Worm (Caenorhabditis elegans) whole organism, L4 larva: ENCODE measurements around the gene F43C1.7.
A peak's percentile ranks its signal among the peaks of the same experiment; 100 is the strongest.

ENCODE experiments used
- D1046.2 ChIP-seq: fragments of 200-800 bp; sonication (Bioruptor generic); IDR thresholded peaks from 2 replicates; pipeline ENCODE4 v1.3.6; 2022; ENCODE audit warnings: missing genetic modification characterization, missing compliant biosample characterization
- T26A8.4 ChIP-seq: fragments of 200-800 bp; sonication (Bioruptor generic); IDR thresholded peaks from 2 replicates; pipeline ENCODE4 v1.3.6; 2022; ENCODE audit warnings: missing genetic modification characterization, missing compliant biosample characterization
- Y105C5A.15 ChIP-seq: fragments of 200-800 bp; sonication (Bioruptor generic); IDR thresholded peaks from 2 replicates; pipeline ENCODE4 v1.3.6; 2022; ENCODE audit warnings: missing genetic modification characterization, missing compliant biosample characterization
- Y48G9A.11 ChIP-seq: fragments of 200-800 bp; sonication (Bioruptor generic); IDR thresholded peaks from 2 replicates; pipeline ENCODE4 v1.3.6; 2022; ENCODE audit warnings: missing genetic modification reagents, missing genetic modification characterization, missing compliant biosample characterization
- Y75B8A.6 ChIP-seq: fragments of 200-800 bp; sonication (Bioruptor generic); IDR thresholded peaks from 2 replicates; pipeline ENCODE4 v1.3.6; 2022; ENCODE audit warnings: missing genetic modification reagents, missing genetic modification characterization, missing compliant biosample characterization
- aha-1 ChIP-seq: fragments of 150-350 bp; peaks from one replicate; lab custom pipeline; 2014; ENCODE audit warnings: missing biosample characterization, missing genetic modification characterization
- aly-2 ChIP-seq: sonication (generic microtip); optimal IDR thresholded peaks from 2 replicates; lab custom pipeline; 2018; ENCODE audit warnings: missing biosample characterization, missing genetic modification characterization
- ceh-32 ChIP-seq: sonication (generic microtip); optimal IDR thresholded peaks from 2 replicates; lab custom pipeline; 2016; ENCODE audit warnings: mild to moderate bottlenecking, missing genetic modification characterization, missing compliant biosample characterization; ENCODE audit not compliant: poor library complexity
- ceh-44 ChIP-seq: fragments of 200-800 bp; sonication (Bioruptor generic); IDR thresholded peaks from 2 replicates; pipeline ENCODE4 v1.3.6; 2022; ENCODE audit warnings: missing genetic modification reagents, missing genetic modification characterization, missing compliant biosample characterization
- ceh-82 ChIP-seq: sonication (generic microtip); optimal IDR thresholded peaks from 2 replicates; lab custom pipeline; 2017; ENCODE audit warnings: missing biosample characterization, missing genetic modification characterization
- cey-2 ChIP-seq: sonication (generic microtip); optimal IDR thresholded peaks from 3 replicates; lab custom pipeline; 2017; ENCODE audit warnings: missing genetic modification characterization, mild to moderate bottlenecking, missing compliant biosample characterization, antibody characterized with exemption, borderline replicate concordance; ENCODE audit not compliant: insufficient read depth
- daf-12 ChIP-seq: fragments of 150-350 bp; optimal IDR thresholded peaks from 2 replicates; lab custom pipeline; 2014; ENCODE audit warnings: missing biosample characterization, missing genetic modification reagents, missing genetic modification characterization
- daf-19 ChIP-seq: fragments of 200-800 bp; sonication (Bioruptor generic); conservative IDR thresholded peaks from 2 replicates; pipeline ENCODE4 v1.3.6; 2022; ENCODE audit warnings: missing genetic modification characterization, missing compliant biosample characterization
- dmd-6 ChIP-seq: fragments of 200-800 bp; sonication (Bioruptor generic); IDR thresholded peaks from 2 replicates; pipeline ENCODE4 v1.3.6; 2022; ENCODE audit warnings: missing genetic modification reagents, missing genetic modification characterization, missing compliant biosample characterization
- dpl-1 ChIP-seq: fragments of 150-350 bp; optimal IDR thresholded peaks from 2 replicates; lab custom pipeline; 2014; ENCODE audit warnings: missing biosample characterization, missing genetic modification reagents, missing genetic modification characterization
- duxl-1 ChIP-seq: sonication (generic microtip); optimal IDR thresholded peaks from 2 replicates; lab custom pipeline; 2016; ENCODE audit warnings: mild to moderate bottlenecking, missing genetic modification characterization, moderate library complexity, missing compliant biosample characterization; ENCODE audit not compliant: poor library complexity
- egl-43 ChIP-seq: fragments of 200-800 bp; sonication (Bioruptor generic); IDR thresholded peaks from 2 replicates; pipeline ENCODE4 v1.3.6; 2022; ENCODE audit warnings: missing genetic modification reagents, missing genetic modification characterization, missing compliant biosample characterization
- gei-8 ChIP-seq: fragments of 200-800 bp; sonication (Bioruptor generic); optimal IDR thresholded peaks from 2 replicates; lab custom pipeline; 2018; ENCODE audit warnings: mild to moderate bottlenecking, missing genetic modification characterization, missing compliant biosample characterization
- hif-1 ChIP-seq, 2 experiments: sonication (generic microtip); optimal IDR thresholded peaks; 2 replicates each; lab custom pipeline; 2016 to 2017; ENCODE audit warnings: missing compliant biosample characterization in 2 of 2, missing genetic modification characterization in 2 of 2, missing genetic modification reagents in 2 of 2, missing genotype in 2 of 2, mild to moderate bottlenecking in 1 of 2
- hmg-1.1 ChIP-seq: fragments of 200-800 bp; sonication (Bioruptor generic); IDR thresholded peaks from 2 replicates; pipeline ENCODE4 v1.3.6; 2022; ENCODE audit warnings: missing genetic modification reagents, missing genetic modification characterization, missing compliant biosample characterization
- lim-7 ChIP-seq: fragments of 200-800 bp; sonication (Bioruptor generic); IDR thresholded peaks from 2 replicates; pipeline ENCODE4 v1.3.6; 2022; ENCODE audit warnings: missing genetic modification characterization, missing compliant biosample characterization
- lin-13 ChIP-seq: fragments of 150-350 bp; optimal IDR thresholded peaks from 2 replicates; lab custom pipeline; 2014; ENCODE audit warnings: missing biosample characterization, missing genetic modification reagents, missing genetic modification characterization
- lin-38 ChIP-seq: fragments of 200-800 bp; sonication (Bioruptor generic); IDR thresholded peaks from 2 replicates; pipeline ENCODE4 v1.3.6; 2022; ENCODE audit warnings: missing genetic modification reagents, missing genetic modification characterization, missing compliant biosample characterization
- lsy-2 ChIP-seq, 2 experiments: fragments of 150-350 bp in 1 of 2; sonication (generic microtip) in 1 of 2; optimal IDR thresholded peaks; 2 replicates each; lab custom pipeline; 2014 to 2017; ENCODE audit warnings: missing biosample characterization in 2 of 2, missing genetic modification characterization in 2 of 2
- madf-5 ChIP-seq, 2 experiments: fragments of 200-800 bp; sonication (Bioruptor generic); IDR thresholded peaks; 2 replicates each; pipeline ENCODE4 v1.3.6; 2022; ENCODE audit warnings: missing compliant biosample characterization in 2 of 2, missing genetic modification characterization in 2 of 2
- mdl-1 ChIP-seq, 2 experiments: fragments of 150-350 bp in 1 of 2; sonication (generic microtip) in 1 of 2; optimal IDR thresholded peaks; 2 replicates each; lab custom pipeline; 2014 to 2017; ENCODE audit warnings: missing biosample characterization in 2 of 2, missing genetic modification characterization in 2 of 2
- mdt-29 ChIP-seq: fragments of 200-800 bp; sonication (Bioruptor generic); IDR thresholded peaks from 2 replicates; pipeline ENCODE4 v1.3.6; 2022; ENCODE audit warnings: missing genetic modification reagents, missing genetic modification characterization, missing compliant biosample characterization
- mep-1 ChIP-seq: fragments of 150-350 bp; sonication (generic microtip); optimal IDR thresholded peaks from 3 replicates; lab custom pipeline; 2014; ENCODE audit warnings: missing biosample characterization, missing genetic modification characterization
- mxl-3 ChIP-seq: fragments of 200-800 bp; sonication (Bioruptor generic); optimal IDR thresholded peaks from 2 replicates; lab custom pipeline; 2018; ENCODE audit warnings: mild to moderate bottlenecking, missing genetic modification characterization, missing compliant biosample characterization
- nhr-102 ChIP-seq: sonication (generic microtip); optimal IDR thresholded peaks from 2 replicates; lab custom pipeline; 2016; ENCODE audit warnings: mild to moderate bottlenecking, missing genetic modification characterization, moderate library complexity, missing compliant biosample characterization
- nhr-11 ChIP-seq: fragments of 150-350 bp; optimal IDR thresholded peaks from 2 replicates; lab custom pipeline; 2014; ENCODE audit warnings: missing biosample characterization, missing genetic modification characterization
- nhr-111 ChIP-seq: fragments of 200-800 bp; sonication (Bioruptor generic); optimal IDR thresholded peaks from 2 replicates; lab custom pipeline; 2018; ENCODE audit warnings: mild to moderate bottlenecking, missing genetic modification characterization, missing compliant biosample characterization
- nhr-237 ChIP-seq: sonication (generic microtip); optimal IDR thresholded peaks from 2 replicates; lab custom pipeline; 2017; ENCODE audit warnings: missing biosample characterization, missing genetic modification characterization
- nhr-41 ChIP-seq: fragments of 200-800 bp; sonication (Bioruptor generic); IDR thresholded peaks from 2 replicates; pipeline ENCODE4 v1.3.6; 2022; ENCODE audit warnings: missing genetic modification reagents, missing genetic modification characterization, missing compliant biosample characterization
- nhr-48 ChIP-seq: sonication (generic microtip); optimal IDR thresholded peaks from 2 replicates; lab custom pipeline; 2016; ENCODE audit warnings: mild to moderate bottlenecking, missing genetic modification characterization, missing compliant biosample characterization
- nhr-6 ChIP-seq: fragments of 150-350 bp; optimal IDR thresholded peaks from 2 replicates; lab custom pipeline; 2014; ENCODE audit warnings: missing biosample characterization, missing genetic modification characterization
- pha-4 ChIP-seq, 2 experiments: fragments of 150-350 bp in 1 of 2; fragments of 200-800 bp in 1 of 2; sonication (Bioruptor generic) in 1 of 2; IDR thresholded peaks in 1 of 2; optimal IDR thresholded peaks in 1 of 2; 2 replicates each; pipeline versions ENCODE4 v1.3.6 to Lab custom; 2014 to 2022; ENCODE audit warnings: missing genetic modification characterization in 2 of 2, missing genetic modification reagents in 2 of 2, missing biosample characterization in 1 of 2, missing compliant biosample characterization in 1 of 2
- php-3 ChIP-seq: fragments of 200-800 bp; sonication (Bioruptor generic); IDR thresholded peaks from 2 replicates; pipeline ENCODE4 v1.3.6; 2022; ENCODE audit warnings: missing genetic modification reagents, missing genetic modification characterization, missing compliant biosample characterization
- pqm-1 ChIP-seq: sonication (generic microtip); optimal IDR thresholded peaks from 2 replicates; lab custom pipeline; 2017; ENCODE audit warnings: missing biosample characterization, missing genetic modification characterization
- rbr-2 ChIP-seq: sonication (generic microtip); optimal IDR thresholded peaks from 2 replicates; lab custom pipeline; 2016; ENCODE audit warnings: missing genotype, missing genetic modification characterization, missing compliant biosample characterization
- saeg-2 ChIP-seq: fragments of 200-800 bp; sonication (Bioruptor generic); IDR thresholded peaks from 2 replicates; pipeline ENCODE4 v1.3.6; 2022; ENCODE audit warnings: missing genetic modification reagents, missing genetic modification characterization, missing compliant biosample characterization
- set-16 ChIP-seq: fragments of 200-800 bp; sonication (Bioruptor generic); IDR thresholded peaks from 2 replicates; pipeline ENCODE4 v1.3.6; 2022; ENCODE audit warnings: missing genetic modification reagents, missing genetic modification characterization, missing compliant biosample characterization
- skn-1 ChIP-seq: fragments of 150-350 bp; optimal IDR thresholded peaks from 2 replicates; lab custom pipeline; 2014; ENCODE audit warnings: missing biosample characterization, missing genetic modification characterization
- tag-97 ChIP-seq: fragments of 200-800 bp; sonication (Bioruptor generic); IDR thresholded peaks from 2 replicates; pipeline ENCODE4 v1.3.6; 2022; ENCODE audit warnings: missing genetic modification characterization, missing compliant biosample characterization
- tra-1 ChIP-seq: fragments of 200-800 bp; sonication (Bioruptor generic); IDR thresholded peaks from 2 replicates; pipeline ENCODE4 v1.3.6; 2022; ENCODE audit warnings: missing genetic modification reagents, missing genetic modification characterization, missing compliant biosample characterization
- unc-62 ChIP-seq, 3 experiments: fragments of 150-350 bp in 1 of 3; sonication (generic microtip); optimal IDR thresholded peaks in 2 of 3; peaks in 1 of 3; 1 replicate in 1 of 3; 2 replicates in 2 of 3; lab custom pipeline; 2014 to 2017; ENCODE audit warnings: missing biosample characterization in 3 of 3, missing genetic modification characterization in 3 of 3, missing genetic modification reagents in 3 of 3, missing genotype in 1 of 3
- vab-7 ChIP-seq: fragments of 200-800 bp; sonication (Bioruptor generic); IDR thresholded peaks from 2 replicates; pipeline ENCODE4 v1.3.6; 2022; ENCODE audit warnings: missing genetic modification reagents, missing genetic modification characterization, missing compliant biosample characterization
- zag-1 ChIP-seq: fragments of 150-350 bp; optimal IDR thresholded peaks from 2 replicates; lab custom pipeline; 2014; ENCODE audit warnings: missing biosample characterization, missing genetic modification characterization
- zfp-2 ChIP-seq: sonication (generic microtip); optimal IDR thresholded peaks from 2 replicates; lab custom pipeline; 2016; ENCODE audit warnings: mild to moderate bottlenecking, missing genetic modification characterization, missing compliant biosample characterization
- zip-11 ChIP-seq: fragments of 200-800 bp; sonication (Bioruptor generic); IDR thresholded peaks from 2 replicates; pipeline ENCODE4 v1.3.6; 2022; ENCODE audit warnings: missing genetic modification characterization, missing compliant biosample characterization

The F43C1.7 gene

DNA sequence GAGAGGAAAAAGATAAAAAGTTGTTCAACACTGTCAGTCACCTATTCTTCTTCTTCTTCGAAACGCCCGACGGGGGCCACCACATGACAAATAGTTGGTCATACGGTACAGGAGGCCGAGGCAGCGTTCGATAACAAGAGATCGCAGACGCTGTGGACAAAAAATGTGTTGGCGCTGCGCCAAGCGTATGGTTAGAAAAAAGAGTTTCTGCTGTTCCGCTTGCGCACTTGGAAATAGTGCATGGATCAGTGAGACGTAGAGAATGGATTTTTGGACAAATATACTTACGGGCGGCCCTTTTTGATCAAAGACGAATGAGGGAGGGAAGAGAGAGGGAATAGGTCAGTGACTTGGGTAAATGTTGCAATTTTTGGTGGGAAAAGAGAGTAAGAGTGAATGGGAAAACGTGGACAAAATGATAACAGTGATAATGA is 42.4 kb upstream of the F43C1.7 start (continued):
- TF ChIP-seq rbr-2: peak; percentile 52
- TF ChIP-seq mdl-1 (tag; optimal IDR thresholded peaks at IDR 0.05; lab: Kevin White, UChicago): peak; percentile 35 to 89
- peak in 1 of 2 experiments; percentile 76; a peak in 1 of 4 replicates for TF ChIP-seq madf-5 (GFP tag; IDR thresholded peaks at IDR 0.05; lab: Robert Waterston, UW)
- TF ChIP-seq ceh-44 (GFP tag; lab: Robert Waterston, UW): no peak
- TF ChIP-seq lim-7 (GFP tag; lab: Robert Waterston, UW): no peak
- no peak for TF ChIP-seq nhr-237 (tag; lab: Kevin White, UChicago)
- peak; percentile 60; the same call in 1 of the 2 replicates for TF ChIP-seq nhr-41 (GFP tag; lab: Robert Waterston, UW)
- no peak for TF ChIP-seq daf-19 (GFP tag; lab: Robert Waterston, UW)
- peak; percentile 41; the same call in 1 of the 2 replicates for TF ChIP-seq lin-38 (GFP tag; lab: Robert Waterston, UW)
- TF ChIP-seq skn-1 (tag; lab: Kevin White, UChicago): no peak
- TF ChIP-seq mxl-3 (GFP tag; lab: Kevin White, UChicago): peak; percentile 92
- no peak for TF ChIP-seq aly-2 (tag; lab: Kevin White, UChicago)
- peak; percentile 70 for TF ChIP-seq T26A8.4 (GFP tag; lab: Robert Waterston, UW)
- TF ChIP-seq zip-11 (GFP tag; lab: Robert Waterston, UW): no peak
- TF ChIP-seq set-16: peak; percentile 37; the same call in 1 of the 2 replicates
- TF ChIP-seq aha-1 (tag; lab: Kevin White, UChicago): peak; percentile 87
- TF ChIP-seq hif-1 (tag; optimal IDR thresholded peaks at IDR 0.05; lab: Kevin White, UChicago): peak in 1 of 2 experiments; percentile 25
- TF ChIP-seq tra-1 (GFP tag; lab: Robert Waterston, UW): peak; percentile 65; the same call in 1 of the 2 replicates
- TF ChIP-seq ceh-32: no peak
- TF ChIP-seq dpl-1: peak; percentile 56
- peak; percentile 75 for TF ChIP-seq pqm-1 (tag; lab: Kevin White, UChicago)
- TF ChIP-seq vab-7 (GFP tag; lab: Robert Waterston, UW): no peak
- TF ChIP-seq cey-2: no peak
- peak; percentile 52 for TF ChIP-seq hmg-1.1 (GFP tag; lab: Robert Waterston, UW)
- TF ChIP-seq zfp-2 (tag; lab: Kevin White, UChicago): no peak
- peak in 1 of 2 experiments; percentile 82 for TF ChIP-seq lsy-2 (tag; optimal IDR thresholded peaks at IDR 0.05; lab: Kevin White, UChicago)
- 0 out of 2 replicates have a peak, but pooled peaks have one; percentile 31 for TF ChIP-seq php-3 (GFP tag; lab: Robert Waterston, UW)
- TF ChIP-seq nhr-6 (tag; lab: Kevin White, UChicago): peak; percentile 21
- TF ChIP-seq unc-62 (GFP tag; optimal IDR thresholded peaks at IDR 0.05 in 1 of 2; lab: Kevin White, UChicago): peak in 1 of 2 experiments; percentile 98
- TF ChIP-seq unc-62 (tag; optimal IDR thresholded peaks at IDR 0.05; lab: Kevin White, UChicago): no peak
- TF ChIP-seq tag-97 (GFP tag; lab: Robert Waterston, UW): no peak
- no peak for TF ChIP-seq nhr-111 (GFP tag; lab: Kevin White, UChicago)
- TF ChIP-seq Y105C5A.15 (GFP tag; lab: Robert Waterston, UW): no peak
- peak; percentile 88 for TF ChIP-seq dmd-6 (GFP tag; lab: Robert Waterston, UW)
- no peak for TF ChIP-seq zag-1 (tag; lab: Kevin White, UChicago)
- peak; percentile 90 for TF ChIP-seq nhr-48 (tag; lab: Kevin White, UChicago)
- TF ChIP-seq Y75B8A.6 (GFP tag; lab: Robert Waterston, UW): no peak
- no peak for TF ChIP-seq daf-12 (tag; lab: Kevin White, UChicago)
- TF ChIP-seq lin-13: no peak
- TF ChIP-seq nhr-11 (tag; lab: Kevin White, UChicago): peak; percentile 30
- peak; percentile 71; the same call in 1 of the 2 replicates for TF ChIP-seq saeg-2 (GFP tag; lab: Robert Waterston, UW)
- TF ChIP-seq D1046.2 (GFP tag; lab: Robert Waterston, UW): no peak
- peak; percentile 87 for TF ChIP-seq mep-1 (tag; lab: Kevin White, UChicago)
- TF ChIP-seq gei-8 (GFP tag; lab: Kevin White, UChicago): peak; percentile 53
- TF ChIP-seq pha-4 (GFP tag; IDR thresholded peaks at IDR 0.05; lab: Robert Waterston, UW): peak; percentile 65
- TF ChIP-seq pha-4 (tag; optimal IDR thresholded peaks at IDR 0.05; lab: Kevin White, UChicago): peak; percentile 16
- TF ChIP-seq Y48G9A.11 (GFP tag; lab: Robert Waterston, UW): no peak
- no peak for TF ChIP-seq egl-43 (GFP tag; lab: Robert Waterston, UW)
- TF ChIP-seq mdt-29 (GFP tag; lab: Robert Waterston, UW): no peak
- no peak for TF ChIP-seq ceh-82 (tag; lab: Kevin White, UChicago)
- peak; percentile 32 for TF ChIP-seq duxl-1
- peak; percentile 73 for TF ChIP-seq nhr-102
